Worm (Caenorhabditis elegans) whole organism, mixed stage, embryonic: ENCODE data around the gene aman-2.

Source experiments
- blmp-1 ChIP-seq: fragments of 150-350 bp; optimal IDR thresholded peaks from 2 replicates; lab custom pipeline; 2014; ENCODE audit warnings: missing biosample characterization, missing genetic modification characterization
- ces-1 ChIP-seq: fragments of 150-350 bp; optimal IDR thresholded peaks from 2 replicates; lab custom pipeline; 2014; ENCODE audit warnings: missing biosample characterization, missing genetic modification reagents, missing genetic modification characterization
- cnd-1 ChIP-seq: fragments of 200-800 bp; sonication (Bioruptor generic); optimal IDR thresholded peaks from 2 replicates; lab custom pipeline; 2018; ENCODE audit warnings: mild to moderate bottlenecking, missing genetic modification characterization, missing compliant biosample characterization
- elt-3 ChIP-seq: fragments of 150-350 bp; optimal IDR thresholded peaks from 2 replicates; lab custom pipeline; 2014; ENCODE audit warnings: missing biosample characterization, missing genetic modification characterization
- lin-13 ChIP-seq: fragments of 150-350 bp; optimal IDR thresholded peaks from 2 replicates; lab custom pipeline; 2014; ENCODE audit warnings: missing biosample characterization, missing genetic modification characterization
- lsy-2 ChIP-seq: fragments of 150-350 bp; optimal IDR thresholded peaks from 2 replicates; lab custom pipeline; 2014; ENCODE audit warnings: missing biosample characterization, missing genetic modification characterization
- nhr-237 ChIP-seq: fragments of 150-350 bp; optimal IDR thresholded peaks from 2 replicates; lab custom pipeline; 2014; ENCODE audit warnings: missing biosample characterization, missing genetic modification characterization
- nhr-76 ChIP-seq: sonication (generic microtip); optimal IDR thresholded peaks from 2 replicates; lab custom pipeline; 2017; ENCODE audit warnings: missing biosample characterization, missing genetic modification characterization
- pha-4 ChIP-seq: fragments of 150-350 bp; optimal IDR thresholded peaks from 2 replicates; lab custom pipeline; 2018; ENCODE audit warnings: missing biosample characterization, missing genetic modification reagents, missing genetic modification characterization
- snpc-4 ChIP-seq: fragments of 150-350 bp; optimal IDR thresholded peaks from 2 replicates; lab custom pipeline; 2014; ENCODE audit warnings: missing biosample characterization, missing genetic modification characterization
- unc-62 ChIP-seq: fragments of 150-350 bp; optimal IDR thresholded peaks from 2 replicates; lab custom pipeline; 2014; ENCODE audit warnings: missing biosample characterization, missing genetic modification reagents, missing genetic modification characterization
- ztf-11 ChIP-seq: fragments of 150-350 bp; optimal IDR thresholded peaks from 2 replicates; lab custom pipeline; 2014; ENCODE audit warnings: missing biosample characterization, missing genetic modification characterization

ce11 chrV:11899149-11899548 is 33.9 kb downstream of the aman-2 start, which contains the start of gene sma-1:
- TF ChIP-seq ztf-11 (no peak), elt-3 (no peak), snpc-4 (tag; lab: Kevin White, UChicago) (no peak), nhr-237 (tag; lab: Kevin White, UChicago) (no peak), ces-1 (no peak), unc-62 (GFP tag; lab: Kevin White, UChicago) (no peak), lsy-2 (tag; lab: Kevin White, UChicago) (no peak), lin-13 (tag; lab: Kevin White, UChicago) (no peak), pha-4 (tag; lab: Kevin White, UChicago) (no peak), blmp-1 (tag; lab: Kevin White, UChicago) (peak; percentile 15), cnd-1 (tag; lab: Kevin White, UChicago) (no peak), nhr-76 (tag; lab: Kevin White, UChicago) (no peak)
